Worm (Caenorhabditis elegans) whole organism, L4/young adult: Measurements from ENCODE around the gene F01G10.4.

Source experiments
- dao-5 ChIP-seq: sonication (generic microtip); optimal IDR thresholded peaks from 2 replicates; lab custom pipeline; 2016; ENCODE audit warnings: missing genotype, missing genetic modification characterization, moderate library complexity, missing compliant biosample characterization
- him-1 ChIP-seq: sonication (generic microtip); optimal IDR thresholded peaks from 2 replicates; lab custom pipeline; 2016; ENCODE audit warnings: missing genotype, missing genetic modification reagents, missing genetic modification characterization, missing compliant biosample characterization

DNA sequence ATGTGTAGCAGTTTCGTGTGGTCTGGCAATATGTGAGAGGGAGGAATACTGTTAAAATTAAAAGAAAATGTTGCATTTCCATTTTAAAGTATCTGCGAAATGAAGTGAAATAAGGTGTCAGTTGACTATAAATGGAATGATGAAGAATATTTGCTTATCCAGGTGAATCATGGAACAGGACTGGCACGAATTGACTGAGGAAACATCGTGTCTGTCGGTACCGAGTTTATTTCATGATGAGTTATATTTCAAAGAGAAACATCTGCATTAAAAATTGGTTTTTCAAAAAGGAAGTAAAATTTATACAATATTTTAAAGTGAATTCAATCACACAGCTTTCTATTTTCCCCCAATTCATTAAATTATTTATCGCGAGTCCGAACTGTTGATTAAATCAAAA is 4.8 kb downstream of the F01G10.4 start, which contains the start of gene F01G10.6:
- TF ChIP-seq him-1 (tag; lab: Kevin White, UChicago) = no peak
- TF ChIP-seq dao-5 (tag; lab: Kevin White, UChicago) = no peak
